Worm (Caenorhabditis elegans) whole organism, young adult: ENCODE data around the gene mdf-2.

Experiments
- B0019.2 ChIP-seq: fragments of 200-800 bp; sonication (Bioruptor generic); conservative IDR thresholded peaks from 2 replicates; pipeline ENCODE4 v1.3.6; 2022; ENCODE audit warnings: missing genetic modification reagents, missing genetic modification characterization, missing compliant biosample characterization
- B0261.1 ChIP-seq: sonication (generic microtip); optimal IDR thresholded peaks from 2 replicates; lab custom pipeline; 2016; ENCODE audit warnings: mild to moderate bottlenecking, missing genetic modification characterization, moderate library complexity, missing compliant biosample characterization
- F23B12.7 ChIP-seq: sonication (generic microtip); optimal IDR thresholded peaks from 2 replicates; lab custom pipeline; 2017; ENCODE audit warnings: missing genetic modification characterization, mild to moderate bottlenecking, missing compliant biosample characterization, antibody characterized with exemption, moderate library complexity; ENCODE audit not compliant: insufficient read depth
- F39B2.1 ChIP-seq: fragments of 200-800 bp; sonication (Bioruptor generic); IDR thresholded peaks from 2 replicates; pipeline ENCODE4 v1.3.6; 2022; ENCODE audit warnings: missing genetic modification reagents, missing genetic modification characterization, missing compliant biosample characterization
- F57C9.4 ChIP-seq: sonication (generic microtip); optimal IDR thresholded peaks from 2 replicates; lab custom pipeline; 2017; ENCODE audit warnings: mild to moderate bottlenecking, missing genetic modification characterization, missing compliant biosample characterization
- T07F8.4 ChIP-seq: sonication (generic microtip); optimal IDR thresholded peaks from 2 replicates; lab custom pipeline; 2016; ENCODE audit warnings: mild to moderate bottlenecking, missing genetic modification characterization, moderate library complexity, missing compliant biosample characterization
- T26A5.8 ChIP-seq: sonication (generic microtip); optimal IDR thresholded peaks from 2 replicates; lab custom pipeline; 2016; ENCODE audit warnings: missing genetic modification characterization, missing compliant biosample characterization
- Y53G8AR.9 ChIP-seq: fragments of 200-800 bp; sonication (Bioruptor generic); conservative IDR thresholded peaks from 2 replicates; pipeline ENCODE4 v1.3.6; 2022; ENCODE audit warnings: missing genetic modification reagents, missing genetic modification characterization, missing compliant biosample characterization
- Y67H2A.10 ChIP-seq: fragments of 200-800 bp; sonication (Bioruptor generic); conservative IDR thresholded peaks from 2 replicates; pipeline ENCODE4 v1.3.6; 2022; ENCODE audit warnings: missing genetic modification reagents, missing genetic modification characterization, missing compliant biosample characterization
- Y79H2A.3 ChIP-seq: fragments of 200-800 bp; sonication (Bioruptor generic); conservative IDR thresholded peaks from 2 replicates; pipeline ENCODE4 v1.3.6; 2022; ENCODE audit warnings: missing genetic modification reagents, missing genetic modification characterization, missing compliant biosample characterization
- ZK185.1 ChIP-seq: sonication (generic microtip); optimal IDR thresholded peaks from 2 replicates; lab custom pipeline; 2016; ENCODE audit warnings: mild to moderate bottlenecking, missing genetic modification characterization, missing compliant biosample characterization; ENCODE audit not compliant: poor library complexity, severe bottlenecking
- aptf-3 ChIP-seq: fragments of 200-800 bp; sonication (Bioruptor generic); IDR thresholded peaks from 2 replicates; pipeline ENCODE4 v1.3.6; 2022; ENCODE audit warnings: missing genetic modification characterization, missing compliant biosample characterization
- atf-7 ChIP-seq: sonication (generic microtip); optimal IDR thresholded peaks from 2 replicates; lab custom pipeline; 2017; ENCODE audit warnings: mild to moderate bottlenecking, missing genetic modification characterization, missing compliant biosample characterization
- attf-5 ChIP-seq: fragments of 200-800 bp; sonication (Bioruptor generic); optimal IDR thresholded peaks from 2 replicates; lab custom pipeline; 2018; ENCODE audit warnings: mild to moderate bottlenecking, missing genetic modification characterization, missing compliant biosample characterization
- bed-2 ChIP-seq: fragments of 200-800 bp; sonication (Bioruptor generic); IDR thresholded peaks from 2 replicates; pipeline ENCODE4 v1.3.6; 2022; ENCODE audit warnings: missing genetic modification reagents, missing genetic modification characterization, missing compliant biosample characterization
- ccch-3 ChIP-seq: fragments of 200-800 bp; sonication (Bioruptor generic); optimal IDR thresholded peaks from 2 replicates; lab custom pipeline; 2018; ENCODE audit warnings: mild to moderate bottlenecking, missing genetic modification characterization, missing compliant biosample characterization
- cebp-1 ChIP-seq, 2 experiments: fragments of 200-800 bp in 1 of 2; sonication (Bioruptor generic) in 1 of 2; sonication (generic microtip) in 1 of 2; IDR thresholded peaks in 1 of 2; optimal IDR thresholded peaks in 1 of 2; 2 replicates each; pipeline versions ENCODE4 v1.3.6 to Lab custom; 2017 to 2022; ENCODE audit warnings: missing compliant biosample characterization in 2 of 2, missing genetic modification characterization in 2 of 2, mild to moderate bottlenecking in 1 of 2, missing genetic modification reagents in 1 of 2, moderate library complexity in 1 of 2
- cebp-2 ChIP-seq: fragments of 200-800 bp; sonication (Bioruptor generic); IDR thresholded peaks from 2 replicates; pipeline ENCODE4 v1.3.6; 2022; ENCODE audit warnings: missing genetic modification characterization, missing compliant biosample characterization
- ceh-27 ChIP-seq: fragments of 200-800 bp; sonication (Bioruptor generic); optimal IDR thresholded peaks from 2 replicates; lab custom pipeline; 2018; ENCODE audit warnings: mild to moderate bottlenecking, missing genetic modification characterization, moderate library complexity, missing compliant biosample characterization
- ceh-79 ChIP-seq: sonication (generic microtip); optimal IDR thresholded peaks from 2 replicates; lab custom pipeline; 2017; ENCODE audit warnings: mild to moderate bottlenecking, missing genetic modification characterization, missing compliant biosample characterization
- dox-1 ChIP-seq: fragments of 200-800 bp; sonication (Bioruptor generic); IDR thresholded peaks from 2 replicates; pipeline ENCODE4 v1.3.6; 2022; ENCODE audit warnings: missing genetic modification reagents, missing genetic modification characterization, missing compliant biosample characterization
- dpl-1 ChIP-seq: fragments of 150-350 bp; optimal IDR thresholded peaks from 2 replicates; lab custom pipeline; 2014; ENCODE audit warnings: missing biosample characterization, missing genetic modification reagents, missing genetic modification characterization
- him-1 ChIP-seq: sonication (generic microtip); optimal IDR thresholded peaks from 2 replicates; lab custom pipeline; 2016; ENCODE audit warnings: missing genotype, missing genetic modification reagents, missing genetic modification characterization, missing compliant biosample characterization
- hlh-12 ChIP-seq: sonication (generic microtip); optimal IDR thresholded peaks from 2 replicates; lab custom pipeline; 2016; ENCODE audit warnings: missing genetic modification characterization, missing compliant biosample characterization
- hmg-20 ChIP-seq: fragments of 200-800 bp; sonication (Bioruptor generic); IDR thresholded peaks from 2 replicates; pipeline ENCODE4 v1.3.6; 2022; ENCODE audit warnings: missing genetic modification reagents, missing genetic modification characterization, missing compliant biosample characterization
- hrde-1 ChIP-seq: sonication (generic microtip); optimal IDR thresholded peaks from 2 replicates; lab custom pipeline; 2016; ENCODE audit warnings: missing genetic modification characterization, mild to moderate bottlenecking, missing compliant biosample characterization, moderate library complexity, missing genotype, missing genetic modification reagents, borderline replicate concordance
- let-526 ChIP-seq: fragments of 200-800 bp; sonication (Bioruptor generic); IDR thresholded peaks from 2 replicates; pipeline ENCODE4 v1.3.6; 2022; ENCODE audit warnings: missing genetic modification reagents, missing genetic modification characterization, missing compliant biosample characterization
- lin-54 ChIP-seq: fragments of 200-800 bp; sonication (Bioruptor generic); optimal IDR thresholded peaks from 2 replicates; lab custom pipeline; 2018; ENCODE audit warnings: mild to moderate bottlenecking, missing genetic modification characterization, missing compliant biosample characterization
- madf-10 ChIP-seq: sonication (generic microtip); optimal IDR thresholded peaks from 2 replicates; lab custom pipeline; 2016; ENCODE audit warnings: mild to moderate bottlenecking, missing genetic modification characterization, missing compliant biosample characterization
- madf-3 ChIP-seq: fragments of 200-800 bp; sonication (Bioruptor generic); IDR thresholded peaks from 2 replicates; pipeline ENCODE4 v1.3.6; 2022; ENCODE audit warnings: missing genetic modification reagents, missing genetic modification characterization, missing compliant biosample characterization
- madf-8 ChIP-seq: fragments of 200-800 bp; sonication (Bioruptor generic); conservative IDR thresholded peaks from 2 replicates; pipeline ENCODE4 v1.3.6; 2022; ENCODE audit warnings: missing genetic modification reagents, missing genetic modification characterization, missing compliant biosample characterization
- mcd-1 ChIP-seq: fragments of 200-800 bp; sonication (Bioruptor generic); IDR thresholded peaks from 2 replicates; pipeline ENCODE4 v1.3.6; 2022; ENCODE audit warnings: missing genetic modification reagents, missing genetic modification characterization, missing compliant biosample characterization
- mel-28 ChIP-seq: sonication (generic microtip); optimal IDR thresholded peaks from 2 replicates; lab custom pipeline; 2016; ENCODE audit warnings: borderline replicate concordance, mild to moderate bottlenecking, missing genetic modification characterization, missing compliant biosample characterization
- nfyb-1 ChIP-seq: fragments of 200-800 bp; sonication (Bioruptor generic); IDR thresholded peaks from 2 replicates; pipeline ENCODE4 v1.3.6; 2022; ENCODE audit warnings: missing genetic modification reagents, missing genetic modification characterization, missing compliant biosample characterization
- nhr-27 ChIP-seq: fragments of 200-800 bp; sonication (Bioruptor generic); optimal IDR thresholded peaks from 2 replicates; lab custom pipeline; 2018; ENCODE audit warnings: mild to moderate bottlenecking, missing genetic modification characterization, moderate library complexity, missing compliant biosample characterization
- rec-8 ChIP-seq, 2 experiments: sonication (generic microtip); optimal IDR thresholded peaks; 2 replicates each; lab custom pipeline; 2016; ENCODE audit warnings: mild to moderate bottlenecking in 2 of 2, missing genetic modification characterization in 2 of 2, missing genetic modification reagents in 2 of 2, missing genotype in 2 of 2, missing biosample characterization in 1 of 2, missing compliant biosample characterization in 1 of 2, moderate library complexity in 1 of 2
- repo-1 ChIP-seq: sonication (generic microtip); optimal IDR thresholded peaks from 2 replicates; lab custom pipeline; 2017; ENCODE audit warnings: mild to moderate bottlenecking, missing genetic modification characterization, missing compliant biosample characterization
- rpc-1 ChIP-seq, 2 experiments: fragments of 150-350 bp in 1 of 2; sonication (generic microtip) in 1 of 2; optimal IDR thresholded peaks; 2 replicates each; lab custom pipeline; 2014 to 2018; ENCODE audit warnings: missing biosample characterization in 1 of 2, missing genetic modification characterization in 1 of 2, missing genetic modification reagents in 1 of 2, missing genotype in 1 of 2
- snpc-3.4 ChIP-seq: sonication (generic microtip); optimal IDR thresholded peaks from 2 replicates; lab custom pipeline; 2017; ENCODE audit warnings: missing genetic modification characterization, mild to moderate bottlenecking, missing compliant biosample characterization, antibody characterized with exemption, moderate library complexity, missing genotype, missing genetic modification reagents
- snpc-4 ChIP-seq, 5 experiments: fragments of 150-350 bp in 1 of 5; sonication (generic microtip) in 4 of 5; optimal IDR thresholded peaks; 2 replicates each; lab custom pipeline; 2014 to 2018; ENCODE audit warnings: missing genetic modification characterization in 5 of 5, missing biosample characterization in 3 of 5, antibody characterized with exemption in 2 of 5, mild to moderate bottlenecking in 2 of 5, missing compliant biosample characterization in 2 of 5, missing genotype in 2 of 5, moderate library complexity in 2 of 5, missing genetic modification reagents in 1 of 5
- somi-1 ChIP-seq: fragments of 200-800 bp; sonication (Bioruptor generic); optimal IDR thresholded peaks from 2 replicates; lab custom pipeline; 2018; ENCODE audit warnings: mild to moderate bottlenecking, missing genetic modification characterization, missing compliant biosample characterization
- tbp1 ChIP-seq: fragments of 200-800 bp; sonication (Bioruptor generic); optimal IDR thresholded peaks from 2 replicates; lab custom pipeline; 2018; ENCODE audit warnings: mild to moderate bottlenecking, missing genetic modification characterization, missing compliant biosample characterization
- tbx-9 ChIP-seq: sonication (generic microtip); optimal IDR thresholded peaks from 2 replicates; lab custom pipeline; 2016; ENCODE audit warnings: borderline replicate concordance, missing genetic modification characterization, inconsistent platforms, missing compliant biosample characterization
- unc-130 ChIP-seq: sonication (generic microtip); optimal IDR thresholded peaks from 2 replicates; lab custom pipeline; 2016; ENCODE audit warnings: missing genetic modification reagents, missing genetic modification characterization, missing compliant biosample characterization
- ztf-22 ChIP-seq: fragments of 200-800 bp; sonication (Bioruptor generic); optimal IDR thresholded peaks from 2 replicates; lab custom pipeline; 2018; ENCODE audit warnings: mild to moderate bottlenecking, missing genetic modification characterization, moderate library complexity, missing compliant biosample characterization
- ztf-28 ChIP-seq: fragments of 200-800 bp; sonication (Bioruptor generic); IDR thresholded peaks from 2 replicates; pipeline ENCODE4 v1.3.6; 2022; ENCODE audit warnings: missing genetic modification reagents, missing genetic modification characterization, missing compliant biosample characterization

mdf-2 gene

ce11 chrIV:2658733-2659132 lies 17.8 kb upstream of the mdf-2 start (continued):
- TF ChIP-seq hrde-1 (tag; lab: Kevin White, UChicago), result no peak
- peak; percentile 93 for TF ChIP-seq B0261.1 (tag; lab: Kevin White, UChicago)
- peak; percentile 32 for TF ChIP-seq attf-5 (GFP tag; lab: Kevin White, UChicago)
- no peak for TF ChIP-seq ccch-3 (GFP tag; lab: Kevin White, UChicago)
- TF ChIP-seq tbp1 (GFP tag; lab: Kevin White, UChicago), result peak; percentile 93
- TF ChIP-seq let-526 (GFP tag; lab: Robert Waterston, UW), result no peak
- TF ChIP-seq rpc-1 (optimal IDR thresholded peaks at IDR 0.05; lab: Kevin White, UChicago), result peak; percentile 71
- peak; percentile 94 for TF ChIP-seq rpc-1 (tag; optimal IDR thresholded peaks at IDR 0.05; lab: Kevin White, UChicago)
- TF ChIP-seq him-1 (tag; lab: Kevin White, UChicago), result peak; percentile 49
- no peak for TF ChIP-seq F39B2.1 (GFP tag; lab: Robert Waterston, UW)
- peak; percentile 82 for TF ChIP-seq snpc-3.4 (tag; lab: Kevin White, UChicago)
- TF ChIP-seq cebp-2 (GFP tag; lab: Robert Waterston, UW), result no peak
- no peak for TF ChIP-seq cebp-1 (GFP tag; IDR thresholded peaks at IDR 0.05; lab: Robert Waterston, UW)
- TF ChIP-seq cebp-1 (tag; optimal IDR thresholded peaks at IDR 0.05; lab: Kevin White, UChicago), result peak; percentile 12
- TF ChIP-seq B0019.2 (GFP tag; lab: Robert Waterston, UW), result no peak
- no peak for TF ChIP-seq unc-130 (GFP tag; lab: Kevin White, UChicago)
- no peak for TF ChIP-seq tbx-9
- peak; percentile 15 for TF ChIP-seq madf-10 (tag; lab: Kevin White, UChicago)
- no peak for TF ChIP-seq Y79H2A.3 (GFP tag; lab: Robert Waterston, UW)
- no peak for TF ChIP-seq Y67H2A.10 (GFP tag; lab: Robert Waterston, UW)
- no peak for TF ChIP-seq madf-8 (GFP tag; lab: Robert Waterston, UW)
- no peak for TF ChIP-seq ZK185.1 (tag; lab: Kevin White, UChicago)
- no peak for TF ChIP-seq T26A5.8
- no peak for TF ChIP-seq dpl-1 (GFP tag; lab: Kevin White, UChicago)
- TF ChIP-seq nhr-27, result no peak
- TF ChIP-seq rec-8 (tag; optimal IDR thresholded peaks at IDR 0.05; lab: Kevin White, UChicago), result peak in 1 of 2 experiments; percentile 47
- TF ChIP-seq ztf-28 (GFP tag; lab: Robert Waterston, UW), result no peak
- no peak for TF ChIP-seq aptf-3 (GFP tag; lab: Robert Waterston, UW)
- TF ChIP-seq ceh-27 (GFP tag; lab: Kevin White, UChicago), result no peak
- no peak for TF ChIP-seq F57C9.4
- TF ChIP-seq atf-7, result no peak
- TF ChIP-seq mel-28, result no peak
- peak; percentile 16 for TF ChIP-seq T07F8.4 (tag; lab: Kevin White, UChicago)
- TF ChIP-seq snpc-4 (GFP tag; optimal IDR thresholded peaks at IDR 0.05; lab: Kevin White, UChicago), result no peak
- TF ChIP-seq snpc-4 (tag; optimal IDR thresholded peaks at IDR 0.05; lab: Kevin White, UChicago), result peak in 2 of 4 experiments; percentile 28 to 33
- no peak for TF ChIP-seq mcd-1 (GFP tag; lab: Robert Waterston, UW)
- peak; percentile 34; the same call in 1 of the 2 replicates for TF ChIP-seq madf-3 (GFP tag; lab: Robert Waterston, UW)
- peak; percentile 41 for TF ChIP-seq repo-1 (tag; lab: Kevin White, UChicago)
- no peak for TF ChIP-seq Y53G8AR.9
- TF ChIP-seq hlh-12 (tag; lab: Kevin White, UChicago), result no peak
- TF ChIP-seq lin-54 (GFP tag; lab: Kevin White, UChicago), result peak; percentile 17
- TF ChIP-seq hmg-20, result no peak
- no peak for TF ChIP-seq somi-1 (GFP tag; lab: Kevin White, UChicago)
- peak; percentile 31; the same call in 1 of the 2 replicates for TF ChIP-seq dox-1 (GFP tag; lab: Robert Waterston, UW)
- TF ChIP-seq F23B12.7 (tag; lab: Kevin White, UChicago), result peak; percentile 23
- TF ChIP-seq nfyb-1, result no peak
- TF ChIP-seq ztf-22 (GFP tag; lab: Kevin White, UChicago), result no peak
- TF ChIP-seq ceh-79 (tag; lab: Kevin White, UChicago), result peak; percentile 49
- no peak for TF ChIP-seq bed-2 (GFP tag; lab: Robert Waterston, UW)
